Worm (Caenorhabditis elegans) whole organism, late embryonic: Measurements from ENCODE around the gene C14E2.5.

Source experiments
- C38D4.7 ChIP-seq: fragments of 200-800 bp; sonication (Bioruptor generic); optimal IDR thresholded peaks from 2 replicates; lab custom pipeline; 2018; ENCODE audit warnings: mild to moderate bottlenecking, missing genetic modification characterization, moderate library complexity, missing compliant biosample characterization
- F13H6.1 ChIP-seq: sonication (generic microtip); optimal IDR thresholded peaks from 2 replicates; lab custom pipeline; 2016; ENCODE audit warnings: missing genetic modification characterization, missing compliant biosample characterization
- K02D7.2 ChIP-seq: sonication (generic microtip); optimal IDR thresholded peaks from 2 replicates; lab custom pipeline; 2017; ENCODE audit warnings: mild to moderate bottlenecking, missing genetic modification characterization, missing compliant biosample characterization
- T23F11.4 ChIP-seq: fragments of 200-800 bp; sonication (Bioruptor generic); optimal IDR thresholded peaks from 2 replicates; lab custom pipeline; 2018; ENCODE audit warnings: mild to moderate bottlenecking, missing genetic modification characterization, missing compliant biosample characterization
- Y22D7AL.16 ChIP-seq: sonication (generic microtip); optimal IDR thresholded peaks from 2 replicates; lab custom pipeline; 2016; ENCODE audit warnings: missing genetic modification characterization, missing compliant biosample characterization
- ama-1 ChIP-seq: fragments of 150-350 bp; optimal IDR thresholded peaks from 2 replicates; lab custom pipeline; 2014
- ceh-18 ChIP-seq: sonication (generic microtip); optimal IDR thresholded peaks from 2 replicates; lab custom pipeline; 2016; ENCODE audit warnings: missing genetic modification characterization, missing compliant biosample characterization
- ceh-24 ChIP-seq: sonication (generic microtip); optimal IDR thresholded peaks from 2 replicates; lab custom pipeline; 2016; ENCODE audit warnings: mild to moderate bottlenecking, missing genetic modification characterization, missing compliant biosample characterization
- ceh-34 ChIP-seq: sonication (generic microtip); optimal IDR thresholded peaks from 2 replicates; lab custom pipeline; 2016; ENCODE audit warnings: mild to moderate bottlenecking, missing genetic modification characterization, missing compliant biosample characterization
- ceh-45 ChIP-seq: fragments of 200-800 bp; sonication (Bioruptor generic); IDR thresholded peaks from 2 replicates; pipeline ENCODE4 v1.3.6; 2022; ENCODE audit warnings: missing genetic modification reagents, missing genetic modification characterization, missing compliant biosample characterization
- ceh-6 ChIP-seq: fragments of 200-800 bp; sonication (Bioruptor generic); optimal IDR thresholded peaks from 2 replicates; lab custom pipeline; 2018; ENCODE audit warnings: mild to moderate bottlenecking, missing genetic modification characterization, missing compliant biosample characterization
- ceh-9 ChIP-seq: sonication (generic microtip); optimal IDR thresholded peaks from 2 replicates; lab custom pipeline; 2016; ENCODE audit warnings: mild to moderate bottlenecking, missing genetic modification characterization, inconsistent platforms, missing compliant biosample characterization
- che-1 ChIP-seq: sonication (generic microtip); optimal IDR thresholded peaks from 2 replicates; lab custom pipeline; 2016; ENCODE audit warnings: mild to moderate bottlenecking, missing genetic modification characterization, missing compliant biosample characterization
- dmd-4 ChIP-seq: sonication (generic microtip); optimal IDR thresholded peaks from 2 replicates; lab custom pipeline; 2016; ENCODE audit warnings: borderline replicate concordance, missing genetic modification characterization, missing compliant biosample characterization
- elt-2 ChIP-seq: sonication (generic microtip); optimal IDR thresholded peaks from 2 replicates; lab custom pipeline; 2016; ENCODE audit warnings: missing genetic modification reagents, missing genetic modification characterization, missing compliant biosample characterization
- elt-4 ChIP-seq: sonication (generic microtip); optimal IDR thresholded peaks from 2 replicates; lab custom pipeline; 2016; ENCODE audit warnings: missing genetic modification characterization, missing compliant biosample characterization
- fax-1 ChIP-seq: sonication (generic microtip); optimal IDR thresholded peaks from 2 replicates; lab custom pipeline; 2016; ENCODE audit warnings: missing genotype, missing genetic modification characterization, missing compliant biosample characterization
- fkh-10 ChIP-seq: fragments of 150-350 bp; optimal IDR thresholded peaks from 2 replicates; lab custom pipeline; 2014; ENCODE audit warnings: missing biosample characterization, missing genetic modification reagents, missing genetic modification characterization
- hlh-15 ChIP-seq: sonication (generic microtip); optimal IDR thresholded peaks from 2 replicates; lab custom pipeline; 2016; ENCODE audit warnings: missing genetic modification characterization, missing compliant biosample characterization
- hlh-30 ChIP-seq: sonication (generic microtip); optimal IDR thresholded peaks from 2 replicates; lab custom pipeline; 2017; ENCODE audit warnings: antibody characterized with exemption, missing genetic modification characterization, missing compliant biosample characterization; ENCODE audit not compliant: insufficient read depth
- hlh-6 ChIP-seq: sonication (generic microtip); optimal IDR thresholded peaks from 2 replicates; lab custom pipeline; 2016; ENCODE audit warnings: missing genotype, missing genetic modification characterization, missing compliant biosample characterization
- lin-11 ChIP-seq: fragments of 200-800 bp; sonication (Bioruptor generic); optimal IDR thresholded peaks from 2 replicates; lab custom pipeline; 2018; ENCODE audit warnings: mild to moderate bottlenecking, missing genetic modification characterization, missing compliant biosample characterization
- madf-2 ChIP-seq: sonication (generic microtip); optimal IDR thresholded peaks from 2 replicates; lab custom pipeline; 2017; ENCODE audit warnings: missing genetic modification characterization, missing compliant biosample characterization
- nfya-1 ChIP-seq: sonication (generic microtip); optimal IDR thresholded peaks from 2 replicates; lab custom pipeline; 2017; ENCODE audit warnings: missing genetic modification characterization, mild to moderate bottlenecking, missing compliant biosample characterization, antibody characterized with exemption, moderate library complexity
- npax-4 ChIP-seq: sonication (generic microtip); optimal IDR thresholded peaks from 2 replicates; lab custom pipeline; 2016; ENCODE audit warnings: missing genetic modification characterization, missing compliant biosample characterization
- odd-2 ChIP-seq: sonication (generic microtip); optimal IDR thresholded peaks from 2 replicates; lab custom pipeline; 2017; ENCODE audit warnings: antibody characterized with exemption, mild to moderate bottlenecking, missing genetic modification characterization, missing compliant biosample characterization
- pag-3 ChIP-seq: sonication (generic microtip); optimal IDR thresholded peaks from 2 replicates; lab custom pipeline; 2016; ENCODE audit warnings: missing compliant biosample characterization, missing genetic modification characterization, borderline replicate concordance
- pat-9 ChIP-seq: fragments of 200-800 bp; sonication (Bioruptor generic); optimal IDR thresholded peaks from 2 replicates; lab custom pipeline; 2018; ENCODE audit warnings: mild to moderate bottlenecking, missing genetic modification characterization, moderate library complexity, missing compliant biosample characterization
- pax-1 ChIP-seq: fragments of 150-350 bp; optimal IDR thresholded peaks from 2 replicates; lab custom pipeline; 2014; ENCODE audit warnings: missing biosample characterization, missing genetic modification characterization
- pha-2 ChIP-seq: sonication (generic microtip); optimal IDR thresholded peaks from 2 replicates; lab custom pipeline; 2017; ENCODE audit warnings: mild to moderate bottlenecking, missing genetic modification characterization, missing compliant biosample characterization
- pqm-1 ChIP-seq: sonication (generic microtip); optimal IDR thresholded peaks from 2 replicates; lab custom pipeline; 2016; ENCODE audit warnings: missing genetic modification characterization, missing compliant biosample characterization
- ref-2 ChIP-seq: sonication (generic microtip); optimal IDR thresholded peaks from 2 replicates; lab custom pipeline; 2016; ENCODE audit warnings: missing genetic modification characterization, missing compliant biosample characterization
- sdc-2 ChIP-seq: sonication (generic microtip); optimal IDR thresholded peaks from 2 replicates; lab custom pipeline; 2016; ENCODE audit warnings: missing genotype, missing genetic modification characterization, missing compliant biosample characterization
- sox-2 ChIP-seq: fragments of 200-800 bp; sonication (Bioruptor generic); IDR thresholded peaks from 2 replicates; pipeline ENCODE4 v1.3.6; 2022; ENCODE audit warnings: missing genetic modification reagents, missing genetic modification characterization, missing compliant biosample characterization
- syd-9 ChIP-seq: sonication (generic microtip); optimal IDR thresholded peaks from 2 replicates; lab custom pipeline; 2016; ENCODE audit warnings: mild to moderate bottlenecking, missing genetic modification characterization, moderate library complexity, missing compliant biosample characterization
- unc-3 ChIP-seq, 2 experiments: fragments of 200-800 bp in 1 of 2; sonication (Bioruptor generic) in 1 of 2; sonication (generic microtip) in 1 of 2; conservative IDR thresholded peaks in 1 of 2; optimal IDR thresholded peaks in 1 of 2; 2 replicates each; pipeline versions ENCODE4 v1.3.6 to Lab custom; 2016 to 2022; ENCODE audit warnings: missing compliant biosample characterization in 2 of 2, missing genetic modification characterization in 2 of 2, missing genetic modification reagents in 1 of 2
- unc-55 ChIP-seq: sonication (generic microtip); optimal IDR thresholded peaks from 2 replicates; lab custom pipeline; 2017; ENCODE audit warnings: missing biosample characterization, missing genetic modification reagents, missing genetic modification characterization

C14E2.5 gene

ce11 chrX:1821235-1821634 is 3.9 kb downstream of the C14E2.5 start, which contains the start of gene C14E2.4:
Gene C14E2.4, minus strand, starts transcription at chrX:1821335.
- TF ChIP-seq C38D4.7 (GFP tag; lab: Kevin White, UChicago) (no peak), Y22D7AL.16 (tag; lab: Kevin White, UChicago) (no peak), unc-3 (GFP tag; conservative IDR thresholded peaks at IDR 0.05; lab: Robert Waterston, UW) (no peak), unc-3 (tag; optimal IDR thresholded peaks at IDR 0.05; lab: Kevin White, UChicago) (no peak), lin-11 (tag; lab: Kevin White, UChicago) (no peak), hlh-30 (tag; lab: Kevin White, UChicago) (no peak)
- TF ChIP-seq, all 69 proteins: peak for 0

- no peak for TF ChIP-seq dmd-4 (tag; lab: Kevin White, UChicago)
- TF ChIP-seq madf-2 (tag; lab: Kevin White, UChicago), result no peak
- no peak for TF ChIP-seq ceh-18
- no peak for TF ChIP-seq pha-2
- TF ChIP-seq, all 69 proteins: peak for 0
Observed at ce11 chrX:1816106-1816505, 9.0 kb downstream of the C14E2.5 start, which contains the start of gene C14E2.7. Gene C14E2.7, plus strand, starts transcription at chrX:1816406.

ce11 chrX:1811436-1811835 is 13.7 kb downstream of the C14E2.5 start, which contains the start of gene C14E2.3:
Gene C14E2.3, minus strand, starts transcription at chrX:1811536.
- TF ChIP-seq T23F11.4 (GFP tag; lab: Kevin White, UChicago) (no peak), ref-2 (no peak), ceh-34 (tag; lab: Kevin White, UChicago) (no peak), nfya-1 (tag; lab: Kevin White, UChicago) (no peak), elt-4 (tag; lab: Kevin White, UChicago) (no peak), pha-2 (no peak), ceh-9 (tag; lab: Kevin White, UChicago) (no peak), fkh-10 (GFP tag; lab: Kevin White, UChicago) (no peak), pax-1 (tag; lab: Kevin White, UChicago) (no peak), che-1 (tag; lab: Kevin White, UChicago) (no peak), K02D7.2 (tag; lab: Kevin White, UChicago) (no peak), npax-4 (tag; lab: Kevin White, UChicago) (no peak), hlh-15 (tag; lab: Kevin White, UChicago) (no peak)

ce11 chrX:1800980-1801506 is 24.1 kb downstream of the C14E2.5 start, which contains the start of gene C14E2.11:
Gene C14E2.11, plus strand, starts transcription at chrX:1801456.
- no peak for TF ChIP-seq fkh-10 (GFP tag; lab: Kevin White, UChicago)
- TF ChIP-seq pqm-1 (tag; lab: Kevin White, UChicago), result no peak
- TF ChIP-seq sox-2 (GFP tag; lab: Robert Waterston, UW), result no peak
- peak; percentile 23 for TF ChIP-seq sdc-2 (tag; lab: Kevin White, UChicago)
- TF ChIP-seq ref-2, result no peak

ce11 chrX:1798543-1798942 is 26.6 kb downstream of the C14E2.5 start:
- no peak for TF ChIP-seq lin-11 (tag; lab: Kevin White, UChicago)
- TF ChIP-seq F13H6.1 (tag; lab: Kevin White, UChicago), result no peak
- no peak for TF ChIP-seq hlh-6 (tag; lab: Kevin White, UChicago)
- no peak for TF ChIP-seq fax-1 (tag; lab: Kevin White, UChicago)
- TF ChIP-seq pag-3 (tag; lab: Kevin White, UChicago), result no peak
- no peak for TF ChIP-seq syd-9 (tag; lab: Kevin White, UChicago)
- TF ChIP-seq odd-2 (tag; lab: Kevin White, UChicago), result no peak
- no peak for TF ChIP-seq C38D4.7 (GFP tag; lab: Kevin White, UChicago)
- no peak for TF ChIP-seq unc-55 (GFP tag; lab: Kevin White, UChicago)
- no peak for TF ChIP-seq pat-9 (tag; lab: Kevin White, UChicago)
- TF ChIP-seq ceh-34 (tag; lab: Kevin White, UChicago), result no peak
- TF ChIP-seq ceh-6 (GFP tag; lab: Kevin White, UChicago), result no peak
- no peak for TF ChIP-seq ceh-45 (GFP tag; lab: Robert Waterston, UW)
- no peak for TF ChIP-seq ama-1 (lab: Kevin White, UChicago)
- no peak for TF ChIP-seq elt-2 (tag; lab: Kevin White, UChicago)
- TF ChIP-seq fkh-10 (GFP tag; lab: Kevin White, UChicago), result no peak
- no peak for TF ChIP-seq ceh-24 (tag; lab: Kevin White, UChicago)
